Worm (Caenorhabditis elegans) whole organism, mixed stage, embryonic: ENCODE measurements around the gene C03E10.3.

Source experiments
- bed-3 ChIP-seq: fragments of 200-800 bp; sonication (Bioruptor generic); optimal IDR thresholded peaks from 3 replicates; lab custom pipeline; 2018; ENCODE audit warnings: mild to moderate bottlenecking, missing genetic modification characterization, moderate library complexity, missing compliant biosample characterization
- lin-13 ChIP-seq: fragments of 150-350 bp; optimal IDR thresholded peaks from 2 replicates; lab custom pipeline; 2014; ENCODE audit warnings: missing biosample characterization, missing genetic modification characterization
- lsy-2 ChIP-seq: fragments of 150-350 bp; optimal IDR thresholded peaks from 2 replicates; lab custom pipeline; 2014; ENCODE audit warnings: missing biosample characterization, missing genetic modification characterization
- nhr-237 ChIP-seq: fragments of 150-350 bp; optimal IDR thresholded peaks from 2 replicates; lab custom pipeline; 2014; ENCODE audit warnings: missing biosample characterization, missing genetic modification characterization
- nhr-28 ChIP-seq: fragments of 150-350 bp; optimal IDR thresholded peaks from 2 replicates; lab custom pipeline; 2014; ENCODE audit warnings: missing biosample characterization, missing genetic modification characterization
- nhr-76 ChIP-seq: sonication (generic microtip); optimal IDR thresholded peaks from 2 replicates; lab custom pipeline; 2017; ENCODE audit warnings: missing biosample characterization, missing genetic modification characterization
- snpc-4 ChIP-seq: fragments of 150-350 bp; optimal IDR thresholded peaks from 2 replicates; lab custom pipeline; 2014; ENCODE audit warnings: missing biosample characterization, missing genetic modification characterization
- unc-39 ChIP-seq: fragments of 150-350 bp; optimal IDR thresholded peaks from 2 replicates; lab custom pipeline; 2014; ENCODE audit warnings: missing biosample characterization, missing genetic modification characterization
- ztf-11 ChIP-seq: fragments of 150-350 bp; optimal IDR thresholded peaks from 2 replicates; lab custom pipeline; 2014; ENCODE audit warnings: missing biosample characterization, missing genetic modification characterization

DNA sequence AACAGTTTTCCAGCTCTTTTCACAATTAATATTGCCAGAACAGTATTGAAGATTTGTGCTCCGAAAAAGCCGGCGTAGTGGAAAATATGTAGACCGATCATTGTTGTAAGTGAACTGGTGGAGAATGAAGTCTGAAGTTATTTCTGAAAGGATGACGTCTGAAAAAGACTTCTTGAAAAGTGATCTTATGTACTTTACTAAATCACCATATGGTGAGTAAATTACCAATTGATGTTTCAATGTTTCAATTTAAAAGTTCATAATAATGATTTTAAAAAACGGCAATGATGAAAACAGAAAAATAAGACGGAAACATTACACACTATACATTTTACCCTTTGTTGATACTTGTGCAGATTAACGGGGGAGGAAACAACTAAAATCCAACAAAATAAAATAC, 37.5 kb downstream of the C03E10.3 start, which contains the start of gene str-141:
- TF ChIP-seq bed-3 (GFP tag; lab: Kevin White, UChicago) (no peak), unc-39 (tag; lab: Kevin White, UChicago) (no peak), lin-13 (no peak), lsy-2 (tag; lab: Kevin White, UChicago) (no peak), ztf-11 (tag; lab: Kevin White, UChicago) (no peak), nhr-237 (no peak), snpc-4 (tag; lab: Kevin White, UChicago) (no peak), nhr-28 (tag; lab: Kevin White, UChicago) (no peak), nhr-76 (tag; lab: Kevin White, UChicago) (no peak)
